Worm (Caenorhabditis elegans) whole organism, midembryonic: ENCODE results near the gene smex-2.

ENCODE experiments used
- T22C8.4 ChIP-seq: fragments of 200-800 bp; sonication (Bioruptor generic); IDR thresholded peaks from 2 replicates; pipeline ENCODE4 v1.3.6; 2022; ENCODE audit warnings: missing genetic modification characterization, missing compliant biosample characterization
- flt-1 ChIP-seq: fragments of 200-800 bp; sonication (Bioruptor generic); IDR thresholded peaks from 2 replicates; pipeline ENCODE4 v1.3.6; 2022; ENCODE audit warnings: missing genetic modification characterization, missing compliant biosample characterization
- klf-2 ChIP-seq: fragments of 200-800 bp; sonication (Bioruptor generic); conservative IDR thresholded peaks from 2 replicates; pipeline ENCODE4 v1.3.6; 2022; ENCODE audit warnings: missing genetic modification reagents, missing genetic modification characterization, missing compliant biosample characterization
- med-1 ChIP-seq: sonication (generic microtip); optimal IDR thresholded peaks from 2 replicates; lab custom pipeline; 2017; ENCODE audit warnings: missing genetic modification characterization, mild to moderate bottlenecking, missing compliant biosample characterization, antibody characterized with exemption, missing genetic modification reagents; ENCODE audit not compliant: insufficient read depth
- tab-1 ChIP-seq: fragments of 200-800 bp; sonication (Bioruptor generic); IDR thresholded peaks from 2 replicates; pipeline ENCODE4 v1.3.6; 2022; ENCODE audit warnings: missing genetic modification characterization, missing compliant biosample characterization
- ztf-23 ChIP-seq: fragments of 200-800 bp; sonication (Bioruptor generic); IDR thresholded peaks from 2 replicates; pipeline ENCODE4 v1.3.6; 2022; ENCODE audit warnings: missing genetic modification reagents, missing genetic modification characterization, missing compliant biosample characterization

DNA sequence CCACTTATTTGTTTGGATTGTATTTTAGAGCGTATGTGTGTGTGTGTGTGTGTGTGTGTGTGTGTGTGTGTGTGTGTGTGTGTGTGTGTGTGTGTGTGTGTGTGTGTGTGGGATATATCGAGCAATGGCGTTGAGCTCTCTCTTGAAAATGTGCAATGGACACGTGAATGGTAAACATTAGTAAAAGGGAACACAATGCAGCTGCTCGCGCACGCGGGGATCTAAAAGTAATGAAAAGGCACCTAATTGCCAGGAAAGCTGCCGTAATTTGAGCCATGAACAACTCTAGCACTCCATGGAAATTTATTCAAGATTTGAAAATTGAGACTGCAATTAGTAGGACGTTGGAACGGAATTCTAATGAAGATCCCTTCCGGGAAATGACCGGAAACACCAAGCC, 4.0 kb upstream of the smex-2 start:
- peak; percentile 40; the same call in 1 of the 2 replicates for TF ChIP-seq tab-1 (GFP tag; lab: Robert Waterston, UW)
- peak; percentile 53; the same call in 1 of the 2 replicates for TF ChIP-seq ztf-23 (GFP tag; lab: Robert Waterston, UW)
- TF ChIP-seq med-1 (GFP tag; lab: Kevin White, UChicago): no peak
- TF ChIP-seq T22C8.4 (GFP tag; lab: Robert Waterston, UW): no peak
- no peak for TF ChIP-seq klf-2 (GFP tag; lab: Robert Waterston, UW)
- TF ChIP-seq flt-1: no peak
